Worm (Caenorhabditis elegans): ENCODE data around the gene R10E11.6.

The R10E11.6 gene

ce11 chrIII:9817087-9817612, 34.3 kb downstream of the R10E11.6 start, which contains the start of gene cnx-1:
cnx-1 (minus strand) TSS chrIII:9817137.
- TF ChIP-seq F16B12.6 (tag; optimal IDR thresholded peaks at IDR 0.05) (peak; percentile 49), lin-14 (GFP tag; optimal IDR thresholded peaks at IDR 0.05) (peak; percentile 76), fkh-8 (tag; optimal IDR thresholded peaks at IDR 0.05) (peak; percentile 36), nhr-28 (tag; optimal IDR thresholded peaks at IDR 0.05) (no peak), ces-1 (GFP tag; optimal IDR thresholded peaks at IDR 0.05) (no peak), ztf-11 (tag; optimal IDR thresholded peaks at IDR 0.05) (no peak), efl-1 (optimal IDR thresholded peaks at IDR 0.05) (no peak), efl-1 (GFP tag; optimal IDR thresholded peaks at IDR 0.05 in 1 of 2) (peak in 1 of 2 experiments; percentile 5), nhr-71 (tag; optimal IDR thresholded peaks at IDR 0.05) (peak; percentile 14), unc-62 (GFP tag; optimal IDR thresholded peaks at IDR 0.05) (no peak), dpl-1 (GFP tag; optimal IDR thresholded peaks at IDR 0.05) (peak in 1 of 3 experiments; percentile 8), nhr-76 (tag; optimal IDR thresholded peaks at IDR 0.05) (no peak), mep-1 (tag; optimal IDR thresholded peaks at IDR 0.05) (peak; percentile 37), lsy-2 (tag; optimal IDR thresholded peaks at IDR 0.05) (peak in 1 of 2 experiments; percentile 30), rnt-1 (tag; optimal IDR thresholded peaks at IDR 0.05) (peak; percentile 3), lin-35 (GFP tag; optimal IDR thresholded peaks at IDR 0.05) (peak; percentile 6 to 42), vab-15 (tag; optimal IDR thresholded peaks at IDR 0.05) (no peak), xbp-1 (tag; optimal IDR thresholded peaks at IDR 0.05) (no peak), ceh-90 (tag; optimal IDR thresholded peaks at IDR 0.05) (no peak), lin-39 (tag; optimal IDR thresholded peaks at IDR 0.05) (no peak), snu-23 (GFP tag; optimal IDR thresholded peaks at IDR 0.05) (peak; percentile 39)

ce11 chrIII:9817894-9818293, 35.1 kb downstream of the R10E11.6 start:
- TF ChIP-seq lsy-2 (tag; optimal IDR thresholded peaks at IDR 0.05) (peak; percentile 43 to 70), zag-1 (tag; optimal IDR thresholded peaks at IDR 0.05) (no peak), F16B12.6 (tag; optimal IDR thresholded peaks at IDR 0.05) (peak; percentile 2), nhr-85 (tag) (peak; percentile 27)

ce11 chrIII:9818763-9819162, 36.0 kb downstream of the R10E11.6 start, which contains the start of gene panl-3:
panl-3 (plus strand) TSS chrIII:9819056.
- TF ChIP-seq fkh-10 (GFP tag; optimal IDR thresholded peaks at IDR 0.05) (no peak), lsy-2 (tag; optimal IDR thresholded peaks at IDR 0.05) (peak; percentile 73 to 80), hlh-17 (GFP tag; optimal IDR thresholded peaks at IDR 0.05; ENCODE audit: borderline replicate concordance) (no peak), mep-1 (tag; optimal IDR thresholded peaks at IDR 0.05) (peak; percentile 93), nhr-77 (tag; optimal IDR thresholded peaks at IDR 0.05) (no peak), tlp-1 (tag; optimal IDR thresholded peaks at IDR 0.05) (no peak), unc-62 (GFP tag; optimal IDR thresholded peaks at IDR 0.05) (no peak), nhr-28 (tag; optimal IDR thresholded peaks at IDR 0.05) (no peak), pag-3 (tag; optimal IDR thresholded peaks at IDR 0.05; ENCODE audit: borderline replicate concordance, insufficient read depth) (no peak), grh-1 (GFP tag; IDR thresholded peaks at IDR 0.05) (no peak), lir-3 (tag; optimal IDR thresholded peaks at IDR 0.05; ENCODE audit: poor library complexity) (no peak), snpc-4 (tag; optimal IDR thresholded peaks at IDR 0.05) (peak; percentile 18), ces-1 (GFP tag; optimal IDR thresholded peaks at IDR 0.05) (no peak), nhr-47 (tag; optimal IDR thresholded peaks at IDR 0.05) (peak; percentile 69), C16A3.4 (tag; optimal IDR thresholded peaks at IDR 0.05) (peak; percentile 79), ztf-11 (tag; optimal IDR thresholded peaks at IDR 0.05) (no peak), egl-27 (tag; optimal IDR thresholded peaks at IDR 0.05) (no peak), unc-130 (tag; optimal IDR thresholded peaks at IDR 0.05) (peak; percentile 94), dpl-1 (GFP tag; optimal IDR thresholded peaks at IDR 0.05) (peak; percentile 54 to 78 (median 65)), nhr-237 (tag; optimal IDR thresholded peaks at IDR 0.05) (no peak), unc-86 (tag; optimal IDR thresholded peaks at IDR 0.05) (peak; percentile 35), lin-14 (GFP tag; optimal IDR thresholded peaks at IDR 0.05) (peak; percentile 91), egl-13 (tag; optimal IDR thresholded peaks at IDR 0.05) (no peak), vab-15 (tag; optimal IDR thresholded peaks at IDR 0.05) (peak; percentile 65), fkh-8 (tag; optimal IDR thresholded peaks at IDR 0.05) (peak; percentile 65), zip-4 (GFP tag; optimal IDR thresholded peaks at IDR 0.05) (no peak), efl-1 (optimal IDR thresholded peaks at IDR 0.05) (peak; percentile 60 to 69), efl-1 (GFP tag; optimal IDR thresholded peaks at IDR 0.05 in 1 of 2) (peak; percentile 71 to 96), ztf-4 (tag; optimal IDR thresholded peaks at IDR 0.05) (peak; percentile 51), efl-3 (GFP tag; optimal IDR thresholded peaks at IDR 0.05) (no peak), mef-2 (tag; optimal IDR thresholded peaks at IDR 0.05) (no peak), ceh-63 (GFP tag; optimal IDR thresholded peaks at IDR 0.05) (no peak), snu-23 (GFP tag; optimal IDR thresholded peaks at IDR 0.05) (peak; percentile 83), rnt-1 (tag; optimal IDR thresholded peaks at IDR 0.05) (peak; percentile 82), hlh-4 (tag; optimal IDR thresholded peaks at IDR 0.05) (no peak), lin-13 (GFP tag; optimal IDR thresholded peaks at IDR 0.05) (peak; percentile 39), pqm-1 (tag; optimal IDR thresholded peaks at IDR 0.05) (no peak)
